Fruit fly (Drosophila melanogaster): ENCODE results near the gene CG16704.

The CG16704 gene

dm6 chr2L:3655698-3656105 is 36.7 kb downstream of the CG16704 start (continued):
- TF ChIP-seq phol (tag; optimal IDR thresholded peaks at IDR 0.05) (peak; percentile 98), Hmr (GFP tag; optimal IDR thresholded peaks at IDR 0.05) (peak; percentile 98), gcm2 (GFP tag; optimal IDR thresholded peaks at IDR 0.05) (peak; percentile 96), zfh1 (GFP tag; IDR thresholded peaks at IDR 0.05) (peak; percentile 98), Doc3 (GFP tag; IDR thresholded peaks at IDR 0.05; ENCODE audit: partially characterized antibody) (no peak), Doc2 (GFP tag; IDR thresholded peaks at IDR 0.05) (peak; percentile 88), zfh2 (GFP tag; optimal IDR thresholded peaks at IDR 0.05) (peak; percentile 98), HmgZ (tag; optimal IDR thresholded peaks at IDR 0.05) (peak; percentile 99), Bdp1 (GFP tag; optimal IDR thresholded peaks at IDR 0.05) (peak; percentile 91), Nf-YB (GFP tag; optimal IDR thresholded peaks at IDR 0.05) (peak; percentile 89), sd (tag; optimal IDR thresholded peaks at IDR 0.05) (peak; percentile 95), CG34422 (GFP tag; IDR thresholded peaks at IDR 0.05) (peak; percentile 98), ranshi (GFP tag; IDR thresholded peaks at IDR 0.05) (peak; percentile 98), CG3838 (GFP tag; optimal IDR thresholded peaks at IDR 0.05) (peak; percentile 88), HLH54F (GFP tag; optimal IDR thresholded peaks at IDR 0.05) (peak; percentile 97), CG8478 (optimal IDR thresholded peaks at IDR 0.05) (no peak), Lhr (GFP tag; optimal IDR thresholded peaks at IDR 0.05) (peak; percentile 93), Opbp (GFP tag; IDR thresholded peaks at IDR 0.05; ENCODE audit: partially characterized antibody) (no peak), CG7745 (tag; optimal IDR thresholded peaks at IDR 0.05) (peak; percentile 89), CG12744 (GFP tag; optimal IDR thresholded peaks at IDR 0.05) (peak; percentile 97), Ets65A (GFP tag) (peak; percentile 100), CG18599 (GFP tag; optimal IDR thresholded peaks at IDR 0.05) (peak; percentile 99), Hr51 (GFP tag; optimal IDR thresholded peaks at IDR 0.05) (peak; percentile 96 to 98), CG1529 (GFP tag; optimal IDR thresholded peaks at IDR 0.05) (peak; percentile 99), Mrtf (GFP tag; IDR thresholded peaks at IDR 0.05) (peak; percentile 97), CG16815 (GFP tag; optimal IDR thresholded peaks at IDR 0.05) (peak; percentile 96), Pdp1 (GFP tag; optimal IDR thresholded peaks at IDR 0.05) (peak; percentile 97 to 98), Ets97D (GFP tag; optimal IDR thresholded peaks at IDR 0.05) (peak; percentile 87), CG4820 (GFP tag; optimal IDR thresholded peaks at IDR 0.05) (peak; percentile 98), eve (GFP tag; optimal IDR thresholded peaks at IDR 0.05) (peak in 1 of 2 experiments; percentile 99), Hmx (GFP tag; optimal IDR thresholded peaks at IDR 0.05) (peak; percentile 95), Lpt (GFP tag; optimal IDR thresholded peaks at IDR 0.05) (no peak), CG15696 (tag; optimal IDR thresholded peaks at IDR 0.05) (peak; percentile 96), gt (GFP tag; IDR thresholded peaks at IDR 0.05) (peak; percentile 95), Nf-YC (tag; optimal IDR thresholded peaks at IDR 0.05) (peak; percentile 92), Atf-2 (GFP tag; optimal IDR thresholded peaks at IDR 0.05) (peak; percentile 97), CG32532 (GFP tag; IDR thresholded peaks at IDR 0.05) (peak; percentile 99), CG11247 (GFP tag; IDR thresholded peaks at IDR 0.05) (peak; percentile 96), CG31224 (GFP tag; IDR thresholded peaks at IDR 0.05) (peak; percentile 95), CG18619 (GFP tag; optimal IDR thresholded peaks at IDR 0.05) (peak; percentile 98), br (optimal IDR thresholded peaks at IDR 0.05) (no peak), Hand (GFP tag; optimal IDR thresholded peaks at IDR 0.05) (peak; percentile 98), CG1792 (GFP tag; optimal IDR thresholded peaks at IDR 0.05) (peak; percentile 96), CG17829 (tag; optimal IDR thresholded peaks at IDR 0.05) (peak; percentile 99), CG14014 (GFP tag; IDR thresholded peaks at IDR 0.05) (peak; percentile 98), rib (GFP tag; IDR thresholded peaks at IDR 0.05) (peak; percentile 98), CG2712 (tag; optimal IDR thresholded peaks at IDR 0.05) (peak; percentile 99), CG12219 (GFP tag; optimal IDR thresholded peaks at IDR 0.05) (peak; percentile 99), Spps (tag; optimal IDR thresholded peaks at IDR 0.05) (peak; percentile 97), crc (GFP tag; optimal IDR thresholded peaks at IDR 0.05) (peak; percentile 98), ssp (GFP tag; IDR thresholded peaks at IDR 0.05) (peak; percentile 89), CG17612 (GFP tag; IDR thresholded peaks at IDR 0.05) (peak; percentile 93)

Data from whole organism, embryonic.